Fruit fly (Drosophila melanogaster) whole organism, wandering third instar larva: ENCODE measurements around the gene CRMP.

Experiments used
- CG32264 ChIP-seq: fragments of 200-800 bp; sonication (Bioruptor generic); optimal IDR thresholded peaks from 2 replicates; lab custom pipeline; 2016; ENCODE audit warnings: missing biosample characterization, missing genetic modification characterization
- Rel ChIP-seq, 2 experiments: fragments of 200-800 bp; sonication (Bioruptor generic) in 1 of 2; optimal IDR thresholded peaks; 2 replicates in 1 of 2; 3 replicates in 1 of 2; lab custom pipeline; 2016 to 2019; ENCODE audit warnings: mild to moderate bottlenecking in 2 of 2, missing biosample characterization in 2 of 2, missing genetic modification characterization in 2 of 2, moderate library complexity in 1 of 2
- ey ChIP-seq: fragments of 200-800 bp; sonication (Bioruptor generic); optimal IDR thresholded peaks from 2 replicates; lab custom pipeline; 2016; ENCODE audit warnings: missing biosample characterization, missing genetic modification characterization
- h ChIP-seq: fragments of 200-800 bp; sonication (Bioruptor generic); optimal IDR thresholded peaks from 3 replicates; lab custom pipeline; 2016; ENCODE audit warnings: missing biosample characterization, mild to moderate bottlenecking, missing genetic modification characterization
- psq ChIP-seq: fragments of 200-800 bp; sonication (Bioruptor generic); optimal IDR thresholded peaks from 3 replicates; lab custom pipeline; 2017; ENCODE audit warnings: missing biosample characterization, mild to moderate bottlenecking, missing genetic modification characterization, moderate library complexity
- sv ChIP-seq: fragments of 200-800 bp; sonication (Bioruptor generic); optimal IDR thresholded peaks from 3 replicates; lab custom pipeline; 2016; ENCODE audit warnings: missing biosample characterization, missing genetic modification characterization
- usp ChIP-seq: fragments of >200 bp; optimal IDR thresholded peaks from 2 replicates; lab custom pipeline; 2017; ENCODE audit warnings: missing biosample characterization, missing genetic modification characterization

- TF ChIP-seq psq (GFP tag; lab: Kevin White, UChicago) (no peak), usp (GFP tag; lab: Kevin White, UChicago) (no peak), ey (GFP tag; lab: Kevin White, UChicago) (no peak), CG32264 (GFP tag; lab: Kevin White, UChicago) (no peak), sv (GFP tag; lab: Kevin White, UChicago) (no peak), h (GFP tag; lab: Kevin White, UChicago) (no peak), Rel (GFP tag; optimal IDR thresholded peaks at IDR 0.05; lab: Kevin White, UChicago) (no peak), Rel (tag; optimal IDR thresholded peaks at IDR 0.05; lab: Kevin White, UChicago) (no peak)
Observed at dm6 chr3R:5571437-5571750, 486 bp downstream of the CRMP start.
